Worm (Caenorhabditis elegans): ENCODE measurements around the gene F55H2.5.

The F55H2.5 gene

ce11 chrIII:9504347-9504746, 6.9 kb upstream of the F55H2.5 start (continued):
- TF ChIP-seq ceh-100 (GFP tag; IDR thresholded peaks at IDR 0.05) (peak; percentile 79), ekl-4 (GFP tag; IDR thresholded peaks at IDR 0.05) (0 out of 2 replicates have a peak, but pooled peaks have one; percentile 20), lag-1 (GFP tag; IDR thresholded peaks at IDR 0.05) (no peak), B0019.2 (GFP tag; conservative IDR thresholded peaks at IDR 0.05) (0 out of 2 replicates have a peak, but pooled peaks have one; percentile 46), efl-1 (GFP tag; optimal IDR thresholded peaks at IDR 0.05) (peak; percentile 82), Y67H2A.10 (GFP tag; conservative IDR thresholded peaks at IDR 0.05) (peak; percentile 38; the same call in 1 of the 2 replicates), dpl-1 (GFP tag; optimal IDR thresholded peaks at IDR 0.05) (peak; percentile 50), lsl-1 (GFP tag; optimal IDR thresholded peaks at IDR 0.05) (peak; percentile 89), lin-26 (GFP tag; IDR thresholded peaks at IDR 0.05) (0 out of 2 replicates have a peak, but pooled peaks have one; percentile 50), sptf-2 (GFP tag; optimal IDR thresholded peaks at IDR 0.05) (no peak), him-1 (tag; optimal IDR thresholded peaks at IDR 0.05) (no peak)

- TF ChIP-seq nhr-80 (tag; optimal IDR thresholded peaks at IDR 0.05) (peak; percentile 63), aptf-2 (GFP tag; conservative IDR thresholded peaks at IDR 0.05) (no peak), attf-3 (GFP tag; conservative IDR thresholded peaks at IDR 0.05) (no peak), hmg-1.2 (GFP tag; IDR thresholded peaks at IDR 0.05) (no peak), F49E8.2 (tag; optimal IDR thresholded peaks at IDR 0.05; ENCODE audit: insufficient read depth) (no peak), bed-1 (GFP tag; IDR thresholded peaks at IDR 0.05) (no peak), atf-7 (tag; optimal IDR thresholded peaks at IDR 0.05) (no peak), nfyb-1 (GFP tag; IDR thresholded peaks at IDR 0.05) (no peak), ZK185.1 (tag; optimal IDR thresholded peaks at IDR 0.05; ENCODE audit: poor library complexity, severe bottlenecking) (no peak), T07F8.4 (tag; optimal IDR thresholded peaks at IDR 0.05) (no peak), dpff-1 (tag; optimal IDR thresholded peaks at IDR 0.05) (no peak), mcd-1 (GFP tag; IDR thresholded peaks at IDR 0.05) (peak; percentile 38; the same call in 1 of the 2 replicates), Y53G8AR.9 (GFP tag; conservative IDR thresholded peaks at IDR 0.05) (no peak), F37B4.10 (GFP tag; IDR thresholded peaks at IDR 0.05) (no peak), snpc-3.4 (tag; optimal IDR thresholded peaks at IDR 0.05) (no peak), mel-28 (tag; optimal IDR thresholded peaks at IDR 0.05; ENCODE audit: borderline replicate concordance) (no peak), F57A8.1 (GFP tag; optimal IDR thresholded peaks at IDR 0.05) (no peak), ztf-3 (GFP tag; optimal IDR thresholded peaks at IDR 0.05) (no peak), rcor-1 (GFP tag; IDR thresholded peaks at IDR 0.05) (no peak), B0261.1 (tag; optimal IDR thresholded peaks at IDR 0.05) (no peak), lsl-1 (GFP tag; optimal IDR thresholded peaks at IDR 0.05) (no peak), F52B5.7 (tag; optimal IDR thresholded peaks at IDR 0.05) (no peak), Y53F4B.3 (GFP tag; IDR thresholded peaks at IDR 0.05) (no peak), egrh-3 (GFP tag; IDR thresholded peaks at IDR 0.05) (no peak), attf-5 (GFP tag; optimal IDR thresholded peaks at IDR 0.05) (peak; percentile 39), F23B12.7 (tag; optimal IDR thresholded peaks at IDR 0.05; ENCODE audit: insufficient read depth) (peak; percentile 25), dox-1 (GFP tag; IDR thresholded peaks at IDR 0.05) (no peak), Y56A3A.18 (GFP tag; IDR thresholded peaks at IDR 0.05) (no peak), ceh-27 (GFP tag; optimal IDR thresholded peaks at IDR 0.05) (no peak), lin-35 (GFP tag; optimal IDR thresholded peaks at IDR 0.05) (no peak), nfya-2 (GFP tag; IDR thresholded peaks at IDR 0.05) (no peak), C17E4.6 (GFP tag; IDR thresholded peaks at IDR 0.05) (no peak), tbp1 (GFP tag; optimal IDR thresholded peaks at IDR 0.05) (no peak), ztf-26 (tag; optimal IDR thresholded peaks at IDR 0.05) (no peak)
These were observed 3.5 kb upstream of the F55H2.5 start, which contains the start of gene vha-14 for ce11 chrIII:9507799-9508198. TSS of gene vha-14 (plus strand) at chrIII:9508100.

All from whole organism, young adult.